Worm (Caenorhabditis elegans) whole organism, L4 larva: ENCODE measurements around the gene moc-5.

Source experiments
- egl-43 ChIP-seq: fragments of 200-800 bp; sonication (Bioruptor generic); IDR thresholded peaks from 2 replicates; pipeline ENCODE4 v1.3.6; 2022; ENCODE audit warnings: missing genetic modification reagents, missing genetic modification characterization, missing compliant biosample characterization
- fos-1 ChIP-seq: fragments of 150-350 bp; optimal IDR thresholded peaks from 2 replicates; lab custom pipeline; 2014; ENCODE audit warnings: missing biosample characterization, missing genetic modification characterization
- jun-1 ChIP-seq: fragments of 150-350 bp; optimal IDR thresholded peaks from 2 replicates; lab custom pipeline; 2014; ENCODE audit warnings: missing biosample characterization, missing genetic modification reagents, missing genetic modification characterization
- lin-13 ChIP-seq: fragments of 150-350 bp; optimal IDR thresholded peaks from 2 replicates; lab custom pipeline; 2014; ENCODE audit warnings: missing biosample characterization, missing genetic modification reagents, missing genetic modification characterization
- lin-15B ChIP-seq: fragments of 150-350 bp; sonication (generic microtip); optimal IDR thresholded peaks from 3 replicates; lab custom pipeline; 2014; ENCODE audit warnings: missing biosample characterization, missing genetic modification characterization
- mep-1 ChIP-seq: fragments of 150-350 bp; sonication (generic microtip); optimal IDR thresholded peaks from 3 replicates; lab custom pipeline; 2014; ENCODE audit warnings: missing biosample characterization, missing genetic modification characterization
- nhr-11 ChIP-seq: fragments of 150-350 bp; optimal IDR thresholded peaks from 2 replicates; lab custom pipeline; 2014; ENCODE audit warnings: missing biosample characterization, missing genetic modification characterization
- pha-4 ChIP-seq, 2 experiments: fragments of 150-350 bp in 1 of 2; fragments of 200-800 bp in 1 of 2; sonication (Bioruptor generic) in 1 of 2; IDR thresholded peaks in 1 of 2; optimal IDR thresholded peaks in 1 of 2; 2 replicates each; pipeline versions ENCODE4 v1.3.6 to Lab custom; 2014 to 2022; ENCODE audit warnings: missing genetic modification characterization in 2 of 2, missing genetic modification reagents in 2 of 2, missing biosample characterization in 1 of 2, missing compliant biosample characterization in 1 of 2
- zip-2 ChIP-seq: fragments of 150-350 bp; optimal IDR thresholded peaks from 2 replicates; lab custom pipeline; 2014; ENCODE audit warnings: missing biosample characterization, missing genetic modification characterization

DNA sequence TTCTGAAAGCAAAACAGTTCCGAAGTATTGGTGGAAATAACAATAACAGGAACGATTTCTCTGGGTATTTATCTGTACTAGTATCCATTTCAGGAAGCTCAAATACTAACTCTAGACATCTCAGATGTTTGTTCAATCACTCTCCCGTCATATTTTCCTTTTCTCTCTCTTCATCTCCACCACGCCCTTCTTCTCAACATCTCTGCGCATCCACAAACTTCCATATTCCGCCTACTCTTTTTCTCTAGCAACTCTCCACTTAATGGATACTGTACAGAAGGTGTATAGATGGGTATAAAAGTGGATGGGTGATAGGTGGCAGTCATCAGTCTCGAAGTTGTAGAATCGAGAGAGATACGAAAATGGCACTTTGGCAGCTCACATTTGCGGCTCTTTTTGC is 18.6 kb upstream of the moc-5 start, which contains the start of gene gpx-5:
- no peak for TF ChIP-seq mep-1
- TF ChIP-seq egl-43 (GFP tag; lab: Robert Waterston, UW), result no peak
- no peak for TF ChIP-seq lin-13 (GFP tag; lab: Kevin White, UChicago)
- TF ChIP-seq lin-15B (tag; lab: Kevin White, UChicago), result no peak
- TF ChIP-seq fos-1 (tag; lab: Kevin White, UChicago), result no peak
- TF ChIP-seq zip-2 (tag; lab: Kevin White, UChicago), result no peak
- no peak for TF ChIP-seq pha-4 (GFP tag; IDR thresholded peaks at IDR 0.05; lab: Robert Waterston, UW)
- no peak for TF ChIP-seq pha-4 (tag; optimal IDR thresholded peaks at IDR 0.05; lab: Kevin White, UChicago)
- TF ChIP-seq jun-1 (tag; lab: Kevin White, UChicago), result no peak
- no peak for TF ChIP-seq nhr-11
